Fruit fly (Drosophila melanogaster): ENCODE measurements around the gene CG13639.

CG13639 gene

dm6 chr3R:24841635-24842034, 18.5 kb downstream of the CG13639 start, which contains the start of gene Esp:
TSS of gene Esp (plus strand) at chr3R:24841935.
- no peak for TF ChIP-seq CG8159 (tag; optimal IDR thresholded peaks at IDR 0.05)
- TF ChIP-seq Ets98B (GFP tag; IDR thresholded peaks at IDR 0.05): no peak
- no peak for TF ChIP-seq fd96Ca (GFP tag; IDR thresholded peaks at IDR 0.05)
- TF ChIP-seq CG14655 (GFP tag; optimal IDR thresholded peaks at IDR 0.05): no peak
- no peak for TF ChIP-seq CG12605 (GFP tag; IDR thresholded peaks at IDR 0.05)
- no peak for TF ChIP-seq D1 (tag; optimal IDR thresholded peaks at IDR 0.05)
- no peak for TF ChIP-seq CG32121 (GFP tag; IDR thresholded peaks at IDR 0.05)
- TF ChIP-seq CG17806 (tag; optimal IDR thresholded peaks at IDR 0.05): no peak
- no peak for TF ChIP-seq Pif1B (GFP tag; optimal IDR thresholded peaks at IDR 0.05)
- TF ChIP-seq CG4496 (GFP tag; IDR thresholded peaks at IDR 0.05): no peak
- no peak for TF ChIP-seq EcR (GFP tag; optimal IDR thresholded peaks at IDR 0.05)
- TF ChIP-seq CG8301 (tag; optimal IDR thresholded peaks at IDR 0.05): no peak
- TF ChIP-seq CG15710 (tag; optimal IDR thresholded peaks at IDR 0.05): no peak
- no peak for TF ChIP-seq CG13204 (GFP tag; optimal IDR thresholded peaks at IDR 0.05)
- no peak for TF ChIP-seq Snoo (tag; optimal IDR thresholded peaks at IDR 0.05)
- no peak for TF ChIP-seq rn (GFP tag; IDR thresholded peaks at IDR 0.05)
- no peak for TF ChIP-seq CG10348 (GFP tag; IDR thresholded peaks at IDR 0.05)
- no peak for TF ChIP-seq CG34367 (tag; optimal IDR thresholded peaks at IDR 0.05)
- TF ChIP-seq CG9948 (tag; optimal IDR thresholded peaks at IDR 0.05): no peak
- TF ChIP-seq Pif1A (GFP tag; optimal IDR thresholded peaks at IDR 0.05): no peak

dm6 chr3R:24841063-24841462, 19.1 kb downstream of the CG13639 start, which contains the start of gene CG33658:
TSS of gene CG33658 (minus strand) at chr3R:24841163.
- TF ChIP-seq CG9948 (tag; optimal IDR thresholded peaks at IDR 0.05) (no peak), CG8159 (tag; optimal IDR thresholded peaks at IDR 0.05) (no peak), Snoo (tag; optimal IDR thresholded peaks at IDR 0.05) (no peak), CG10348 (GFP tag; IDR thresholded peaks at IDR 0.05) (no peak), fd96Ca (GFP tag; IDR thresholded peaks at IDR 0.05) (no peak), CG4496 (GFP tag; IDR thresholded peaks at IDR 0.05) (no peak), CG13204 (GFP tag; optimal IDR thresholded peaks at IDR 0.05) (no peak), Pif1A (GFP tag; optimal IDR thresholded peaks at IDR 0.05) (no peak), CG8301 (tag; optimal IDR thresholded peaks at IDR 0.05) (no peak)

dm6 chr3R:24833652-24834051, 26.5 kb downstream of the CG13639 start, which contains the start of gene sosie:
TSS of gene sosie (plus strand) at chr3R:24833952.
- TF ChIP-seq CG32121 (GFP tag; IDR thresholded peaks at IDR 0.05) (no peak), rn (GFP tag; IDR thresholded peaks at IDR 0.05) (0 out of 2 replicates have a peak, but pooled peaks have one; percentile 13)

- TF ChIP-seq CG10348 (GFP tag; IDR thresholded peaks at IDR 0.05) (no peak), CG17806 (tag; optimal IDR thresholded peaks at IDR 0.05) (no peak), Ets98B (GFP tag; IDR thresholded peaks at IDR 0.05) (no peak), CG15710 (tag; optimal IDR thresholded peaks at IDR 0.05) (no peak), CG12605 (GFP tag; IDR thresholded peaks at IDR 0.05) (no peak), CG13204 (GFP tag; optimal IDR thresholded peaks at IDR 0.05) (no peak), CG32121 (GFP tag; IDR thresholded peaks at IDR 0.05) (peak; percentile 14; the same call in 1 of the 2 replicates), rn (GFP tag; IDR thresholded peaks at IDR 0.05) (no peak), CG4496 (GFP tag; IDR thresholded peaks at IDR 0.05) (peak; percentile 52; the same call in 1 of the 3 replicates), Snoo (tag; optimal IDR thresholded peaks at IDR 0.05) (no peak), CG8159 (tag; optimal IDR thresholded peaks at IDR 0.05) (no peak)
Measured at dm6 chr3R:24829887-24830351, 30.2 kb downstream of the CG13639 start, which contains the start of the genes Kaz and CG43273. TSS of gene Kaz (minus strand) at chr3R:24829959. TSS of gene CG43273 (plus strand) at chr3R:24830301.

- no peak for TF ChIP-seq CG4496 (GFP tag; IDR thresholded peaks at IDR 0.05)
- TF ChIP-seq EcR (GFP tag; optimal IDR thresholded peaks at IDR 0.05): no peak
- no peak for TF ChIP-seq CG13204 (GFP tag; optimal IDR thresholded peaks at IDR 0.05)
- no peak for TF ChIP-seq fd96Ca (GFP tag; IDR thresholded peaks at IDR 0.05)
- TF ChIP-seq gl (tag; optimal IDR thresholded peaks at IDR 0.05): no peak
- TF ChIP-seq CG15710 (tag; optimal IDR thresholded peaks at IDR 0.05): no peak
- TF ChIP-seq CG8301 (tag; optimal IDR thresholded peaks at IDR 0.05): no peak
- TF ChIP-seq CG12605 (GFP tag; IDR thresholded peaks at IDR 0.05): no peak
- no peak for TF ChIP-seq Pif1B (GFP tag; optimal IDR thresholded peaks at IDR 0.05)
- no peak for TF ChIP-seq CG14655 (GFP tag; optimal IDR thresholded peaks at IDR 0.05)
- no peak for TF ChIP-seq CG32121 (GFP tag; IDR thresholded peaks at IDR 0.05)
- no peak for TF ChIP-seq Snoo (tag; optimal IDR thresholded peaks at IDR 0.05)
- TF ChIP-seq rn (GFP tag; IDR thresholded peaks at IDR 0.05): no peak
- no peak for TF ChIP-seq CG8159 (tag; optimal IDR thresholded peaks at IDR 0.05)
- TF ChIP-seq CG9948 (tag; optimal IDR thresholded peaks at IDR 0.05): no peak
- TF ChIP-seq CG10348 (GFP tag; IDR thresholded peaks at IDR 0.05): no peak
- no peak for TF ChIP-seq Pif1A (GFP tag; optimal IDR thresholded peaks at IDR 0.05)
- no peak for TF ChIP-seq CG17806 (tag; optimal IDR thresholded peaks at IDR 0.05)
- no peak for TF ChIP-seq Ets98B (GFP tag; IDR thresholded peaks at IDR 0.05)
Measured at dm6 chr3R:24828234-24828633, 31.9 kb downstream of the CG13639 start, which contains the start of gene RabX4. TSS of gene RabX4 (minus strand) at chr3R:24828409.

dm6 chr3R:24825548-24825947, 34.6 kb downstream of the CG13639 start, which contains the start of gene niki:
TSS of gene niki (minus strand) at chr3R:24825648.
- no peak for TF ChIP-seq EcR (GFP tag; optimal IDR thresholded peaks at IDR 0.05)
- TF ChIP-seq D1 (tag; optimal IDR thresholded peaks at IDR 0.05): no peak
- TF ChIP-seq CG8159 (tag; optimal IDR thresholded peaks at IDR 0.05): no peak
- TF ChIP-seq CG15710 (tag; optimal IDR thresholded peaks at IDR 0.05): no peak
- TF ChIP-seq CG9948 (tag; optimal IDR thresholded peaks at IDR 0.05): no peak
